Fruit fly (Drosophila melanogaster) S2 (cell line): ENCODE data around the gene Mesh1.

Experiments used
- CG8478 ChIP-seq: fragments of >200 bp; optimal IDR thresholded peaks from 2 replicates; lab custom pipeline; 2018
- CTCF ChIP-seq, 2 experiments: fragments of >200 bp; optimal IDR thresholded peaks; 2 replicates each; lab custom pipeline; 2018

DNA sequence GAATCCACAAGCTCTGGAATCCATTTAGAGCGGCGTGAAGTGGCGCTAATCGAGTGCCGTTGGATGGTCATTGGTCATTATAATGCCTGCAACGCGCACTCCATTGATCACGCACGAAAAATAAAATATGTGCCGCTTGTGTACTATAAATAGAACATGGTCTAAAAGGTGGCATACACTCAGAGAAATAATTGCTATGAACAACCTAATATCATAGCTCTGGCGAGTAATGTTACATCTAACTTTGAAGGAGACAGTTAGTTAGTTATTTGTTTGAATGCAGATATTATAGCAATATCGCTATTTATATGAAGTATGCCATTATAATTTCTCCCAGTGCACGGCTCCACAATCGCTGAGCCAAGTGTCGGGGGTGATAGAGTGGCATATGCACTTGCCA is 11.3 kb downstream of the Mesh1 start:
- no peak for TF ChIP-seq CTCF (optimal IDR thresholded peaks at IDR 0.05; lab: Kevin White, UChicago)
- no peak for TF ChIP-seq CG8478 (lab: Kevin White, UChicago)
